Fruit fly (Drosophila melanogaster): ENCODE results near the gene aay.
A peak's percentile ranks its signal among the peaks of the same experiment; 100 is the strongest.

Gene aay

dm6 chr3L:9429665-9430607 is 6.9 kb downstream of the aay start, which contains the start of the genes RpS17 and MTF-1 (continued):
- peak; percentile 62; the same call in 2 of the 3 replicates for TF ChIP-seq CG34422 (GFP tag; IDR thresholded peaks at IDR 0.05)
- peak; percentile 59 for TF ChIP-seq CG10431 (GFP tag; optimal IDR thresholded peaks at IDR 0.05)
- peak; percentile 39 for TF ChIP-seq CG33557 (GFP tag; optimal IDR thresholded peaks at IDR 0.05)
- TF ChIP-seq Jarid2 (GFP tag; optimal IDR thresholded peaks at IDR 0.05) = peak; percentile 70
- TF ChIP-seq NK7.1 (GFP tag; optimal IDR thresholded peaks at IDR 0.05) = no peak
- peak; percentile 21; the same call in 1 of the 2 replicates for TF ChIP-seq CG14441 (GFP tag; IDR thresholded peaks at IDR 0.05)
- TF ChIP-seq exex (tag; optimal IDR thresholded peaks at IDR 0.05) = peak; percentile 45
- peak; percentile 64; the same call in 2 of the 3 replicates for TF ChIP-seq CG17361 (GFP tag; IDR thresholded peaks at IDR 0.05)
- TF ChIP-seq Nf-YA (GFP tag; IDR thresholded peaks at IDR 0.05) = peak; percentile 73
- TF ChIP-seq tap (tag; optimal IDR thresholded peaks at IDR 0.05) = peak; percentile 26
- peak; percentile 34; the same call in 1 of the 2 replicates for TF ChIP-seq HLH3B (GFP tag; IDR thresholded peaks at IDR 0.05)
- TF ChIP-seq CG14710 (tag; optimal IDR thresholded peaks at IDR 0.05) = peak; percentile 58
- peak; percentile 88 for TF ChIP-seq sens (GFP tag)
- TF ChIP-seq Spps (tag; optimal IDR thresholded peaks at IDR 0.05) = peak; percentile 15
- peak; percentile 33; the same call in 1 of the 2 replicates for TF ChIP-seq Ptx1 (GFP tag; IDR thresholded peaks at IDR 0.05)
- no peak for TF ChIP-seq CG8478 (optimal IDR thresholded peaks at IDR 0.05)
- TF ChIP-seq CG30431 (GFP tag; optimal IDR thresholded peaks at IDR 0.05) = peak; percentile 12
- peak; percentile 17 for TF ChIP-seq Hr3 (GFP tag; optimal IDR thresholded peaks at IDR 0.05)
- TF ChIP-seq wdn (GFP tag; IDR thresholded peaks at IDR 0.05) = 0 out of 2 replicates have a peak, but pooled peaks have one; percentile 11
- TF ChIP-seq CG1792 (GFP tag; optimal IDR thresholded peaks at IDR 0.05) = no peak
- peak; percentile 63 for TF ChIP-seq Hsf (GFP tag; optimal IDR thresholded peaks at IDR 0.05)
- TF ChIP-seq D (optimal IDR thresholded peaks at IDR 0.05) = no peak
- TF ChIP-seq D (GFP tag; optimal IDR thresholded peaks at IDR 0.05) = no peak
- TF ChIP-seq Xbp1 (GFP tag; optimal IDR thresholded peaks at IDR 0.05) = peak; percentile 41
- TF ChIP-seq Max (GFP tag; optimal IDR thresholded peaks at IDR 0.05) = peak; percentile 26
- TF ChIP-seq peb (GFP tag; IDR thresholded peaks at IDR 0.05) = no peak
- peak; percentile 50 for TF ChIP-seq CG18262 (tag; optimal IDR thresholded peaks at IDR 0.05)
- no peak for TF ChIP-seq eve (GFP tag; optimal IDR thresholded peaks at IDR 0.05)
- no peak for TF ChIP-seq ara (GFP tag; IDR thresholded peaks at IDR 0.05)
- TF ChIP-seq HLH54F (GFP tag; optimal IDR thresholded peaks at IDR 0.05) = no peak
- TF ChIP-seq CG11085 (GFP tag; IDR thresholded peaks at IDR 0.05) = 0 out of 2 replicates have a peak, but pooled peaks have one; percentile 30
- no peak for TF ChIP-seq Bteb2 (GFP tag; optimal IDR thresholded peaks at IDR 0.05)
- no peak; the same call in 1 of the 2 replicates for TF ChIP-seq Scr (GFP tag; IDR thresholded peaks at IDR 0.05; ENCODE audit: partially characterized antibody)
- peak; percentile 41; the same call in 1 of the 2 replicates for TF ChIP-seq CG31441 (GFP tag; IDR thresholded peaks at IDR 0.05)
- peak; percentile 68; the same call in 2 of the 3 replicates for TF ChIP-seq zfh1 (GFP tag; IDR thresholded peaks at IDR 0.05)
- peak; percentile 20 for TF ChIP-seq CG13624 (GFP tag; optimal IDR thresholded peaks at IDR 0.05)
- no peak for TF ChIP-seq CG43689 (GFP tag; IDR thresholded peaks at IDR 0.05)
- TF ChIP-seq Lim3 (GFP tag; IDR thresholded peaks at IDR 0.05) = no peak
- TF ChIP-seq Nf-YB (GFP tag; optimal IDR thresholded peaks at IDR 0.05) = peak; percentile 21
- no peak for TF ChIP-seq dati (GFP tag; IDR thresholded peaks at IDR 0.05)
- no peak for TF ChIP-seq CG10147 (GFP tag; optimal IDR thresholded peaks at IDR 0.05)
- TF ChIP-seq CG10366 (GFP tag; IDR thresholded peaks at IDR 0.05) = peak; percentile 37
- no peak for TF ChIP-seq CG16815 (GFP tag; optimal IDR thresholded peaks at IDR 0.05)
- peak; percentile 40 for TF ChIP-seq grau (tag; optimal IDR thresholded peaks at IDR 0.05)
- TF ChIP-seq CG18619 (GFP tag; optimal IDR thresholded peaks at IDR 0.05) = peak; percentile 52
- no peak for TF ChIP-seq Bgb (GFP tag; IDR thresholded peaks at IDR 0.05; ENCODE audit: partially characterized antibody)
- peak; percentile 90 for TF ChIP-seq pita (GFP tag; optimal IDR thresholded peaks at IDR 0.05)
- no peak for TF ChIP-seq Sox102F (GFP tag; optimal IDR thresholded peaks at IDR 0.05)
- peak; percentile 44 for TF ChIP-seq dmrt11E (tag; optimal IDR thresholded peaks at IDR 0.05)

All from whole organism, embryonic.